Worm (Caenorhabditis elegans) whole organism, midembryonic: ENCODE results near the gene ugtp-1.

Experiments
- T22C8.4 ChIP-seq: fragments of 200-800 bp; sonication (Bioruptor generic); IDR thresholded peaks from 2 replicates; pipeline ENCODE4 v1.3.6; 2022; ENCODE audit warnings: missing genetic modification characterization, missing compliant biosample characterization
- cog-1 ChIP-seq: sonication (generic microtip); optimal IDR thresholded peaks from 2 replicates; lab custom pipeline; 2016; ENCODE audit warnings: missing genetic modification characterization, missing compliant biosample characterization
- flt-1 ChIP-seq: fragments of 200-800 bp; sonication (Bioruptor generic); IDR thresholded peaks from 2 replicates; pipeline ENCODE4 v1.3.6; 2022; ENCODE audit warnings: missing genetic modification characterization, missing compliant biosample characterization
- klf-2 ChIP-seq: fragments of 200-800 bp; sonication (Bioruptor generic); conservative IDR thresholded peaks from 2 replicates; pipeline ENCODE4 v1.3.6; 2022; ENCODE audit warnings: missing genetic modification reagents, missing genetic modification characterization, missing compliant biosample characterization
- med-1 ChIP-seq: sonication (generic microtip); optimal IDR thresholded peaks from 2 replicates; lab custom pipeline; 2017; ENCODE audit warnings: missing genetic modification characterization, mild to moderate bottlenecking, missing compliant biosample characterization, antibody characterized with exemption, missing genetic modification reagents; ENCODE audit not compliant: insufficient read depth
- ref-1 ChIP-seq: fragments of 200-800 bp; sonication (Bioruptor generic); conservative IDR thresholded peaks from 2 replicates; pipeline ENCODE4 v1.3.6; 2022; ENCODE audit warnings: missing genetic modification reagents, missing genetic modification characterization, missing compliant biosample characterization
- tab-1 ChIP-seq: fragments of 200-800 bp; sonication (Bioruptor generic); IDR thresholded peaks from 2 replicates; pipeline ENCODE4 v1.3.6; 2022; ENCODE audit warnings: missing genetic modification characterization, missing compliant biosample characterization
- ztf-23 ChIP-seq: fragments of 200-800 bp; sonication (Bioruptor generic); IDR thresholded peaks from 2 replicates; pipeline ENCODE4 v1.3.6; 2022; ENCODE audit warnings: missing genetic modification reagents, missing genetic modification characterization, missing compliant biosample characterization
- ztf-29 ChIP-seq: fragments of 200-800 bp; sonication (Bioruptor generic); IDR thresholded peaks from 2 replicates; pipeline ENCODE4 v1.3.6; 2022; ENCODE audit warnings: missing genetic modification reagents, missing genetic modification characterization, missing compliant biosample characterization

Gene ugtp-1

DNA sequence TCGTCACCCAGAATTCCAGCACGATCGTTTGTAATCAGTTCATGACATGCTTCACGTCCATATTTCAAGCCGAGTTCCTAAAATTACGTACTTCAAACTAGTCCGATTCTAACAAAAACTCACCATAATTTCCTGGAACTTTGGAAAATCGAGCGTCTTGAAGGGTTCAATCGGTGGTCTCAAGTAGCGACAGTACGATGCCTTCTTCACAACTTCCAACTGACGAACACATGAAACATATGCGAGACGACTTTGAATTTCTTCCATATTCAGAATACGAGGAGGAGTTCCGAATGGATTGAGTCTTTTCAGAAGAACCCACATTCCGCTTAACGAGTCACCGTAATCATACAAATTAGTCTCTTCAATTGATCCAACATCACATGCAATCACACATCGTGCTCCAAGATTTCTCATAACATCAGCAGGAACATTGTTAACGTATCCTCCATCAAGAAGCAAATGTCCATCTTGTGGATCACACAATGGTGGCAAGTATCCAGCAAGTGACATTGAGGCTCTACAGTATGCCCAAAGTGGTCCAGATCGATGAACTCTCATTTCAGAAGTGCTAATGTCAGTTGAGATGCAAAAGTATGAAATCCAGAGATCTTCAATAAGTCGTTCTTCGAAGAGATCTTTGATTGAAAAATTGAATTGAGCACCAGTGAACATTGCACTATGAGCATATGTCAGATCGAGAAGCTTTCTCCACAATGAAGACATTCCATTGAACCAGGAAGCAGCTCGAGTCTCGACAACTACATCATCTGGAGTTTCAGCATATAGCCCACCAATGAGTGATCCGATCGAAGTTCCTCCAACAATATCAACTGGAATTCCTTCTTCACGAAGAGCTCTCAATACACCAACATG is 24.2 kb downstream of the ugtp-1 start:
- no peak for TF ChIP-seq ref-1
- no peak for TF ChIP-seq cog-1 (tag; lab: Kevin White, UChicago)
- no peak for TF ChIP-seq klf-2 (GFP tag; lab: Robert Waterston, UW)
- TF ChIP-seq ztf-29 (GFP tag; lab: Robert Waterston, UW) = no peak
- TF ChIP-seq ztf-23 (GFP tag; lab: Robert Waterston, UW) = no peak

DNA sequence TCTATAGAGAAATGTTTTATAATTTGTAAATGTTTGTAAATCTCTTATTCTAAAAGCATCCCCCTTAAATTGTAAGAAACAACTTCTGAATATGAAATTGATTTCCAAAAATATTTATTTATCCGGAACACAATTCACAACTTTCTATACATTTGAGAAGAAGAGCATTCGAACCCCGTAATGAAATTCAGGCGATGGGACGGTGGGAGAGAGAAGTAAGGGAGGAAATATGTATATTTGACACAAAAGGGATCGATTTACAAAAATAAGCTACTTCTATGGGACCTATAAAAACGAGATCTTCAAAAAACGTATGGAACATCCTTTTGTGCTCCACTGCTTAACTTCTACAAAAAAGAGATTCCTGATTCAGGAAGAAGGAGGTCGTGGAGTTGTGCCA is 25.3 kb downstream of the ugtp-1 start:
- TF ChIP-seq tab-1 (GFP tag; lab: Robert Waterston, UW) (no peak), klf-2 (GFP tag; lab: Robert Waterston, UW) (no peak), ref-1 (no peak), cog-1 (tag; lab: Kevin White, UChicago) (no peak), med-1 (GFP tag; lab: Kevin White, UChicago) (no peak), flt-1 (no peak), ztf-23 (GFP tag; lab: Robert Waterston, UW) (no peak), ztf-29 (GFP tag; lab: Robert Waterston, UW) (no peak), T22C8.4 (GFP tag; lab: Robert Waterston, UW) (no peak)

ce11 chrIII:8719769-8720252 is 30.7 kb downstream of the ugtp-1 start, which contains the start of gene hipr-1:
Gene hipr-1, plus strand, starts transcription at chrIII:8720202.
- TF ChIP-seq klf-2 (GFP tag; lab: Robert Waterston, UW) = no peak
- no peak for TF ChIP-seq ref-1
- no peak for TF ChIP-seq T22C8.4 (GFP tag; lab: Robert Waterston, UW)
- TF ChIP-seq ztf-23 (GFP tag; lab: Robert Waterston, UW) = no peak
- TF ChIP-seq tab-1 (GFP tag; lab: Robert Waterston, UW) = no peak
- no peak for TF ChIP-seq ztf-29 (GFP tag; lab: Robert Waterston, UW)
- no peak for TF ChIP-seq med-1 (GFP tag; lab: Kevin White, UChicago)
- no peak for TF ChIP-seq cog-1 (tag; lab: Kevin White, UChicago)
- TF ChIP-seq flt-1 = no peak

- no peak for TF ChIP-seq ztf-23 (GFP tag; lab: Robert Waterston, UW)
- TF ChIP-seq ref-1 = no peak
- TF ChIP-seq med-1 (GFP tag; lab: Kevin White, UChicago) = no peak
- no peak for TF ChIP-seq cog-1 (tag; lab: Kevin White, UChicago)
- no peak for TF ChIP-seq klf-2 (GFP tag; lab: Robert Waterston, UW)
- TF ChIP-seq flt-1 = no peak
- TF ChIP-seq ztf-29 (GFP tag; lab: Robert Waterston, UW) = no peak
- TF ChIP-seq T22C8.4 (GFP tag; lab: Robert Waterston, UW) = no peak
- no peak for TF ChIP-seq tab-1 (GFP tag; lab: Robert Waterston, UW)
These were observed 31.4 kb downstream of the ugtp-1 start for ce11 chrIII:8719105-8719504.

ce11 chrIII:8718592-8718991 is 31.9 kb downstream of the ugtp-1 start:
- TF ChIP-seq tab-1 (GFP tag; lab: Robert Waterston, UW) (no peak), flt-1 (no peak), ztf-29 (GFP tag; lab: Robert Waterston, UW) (no peak), ztf-23 (GFP tag; lab: Robert Waterston, UW) (no peak), cog-1 (tag; lab: Kevin White, UChicago) (no peak), ref-1 (no peak), T22C8.4 (GFP tag; lab: Robert Waterston, UW) (no peak), med-1 (GFP tag; lab: Kevin White, UChicago) (no peak), klf-2 (GFP tag; lab: Robert Waterston, UW) (no peak)

DNA sequence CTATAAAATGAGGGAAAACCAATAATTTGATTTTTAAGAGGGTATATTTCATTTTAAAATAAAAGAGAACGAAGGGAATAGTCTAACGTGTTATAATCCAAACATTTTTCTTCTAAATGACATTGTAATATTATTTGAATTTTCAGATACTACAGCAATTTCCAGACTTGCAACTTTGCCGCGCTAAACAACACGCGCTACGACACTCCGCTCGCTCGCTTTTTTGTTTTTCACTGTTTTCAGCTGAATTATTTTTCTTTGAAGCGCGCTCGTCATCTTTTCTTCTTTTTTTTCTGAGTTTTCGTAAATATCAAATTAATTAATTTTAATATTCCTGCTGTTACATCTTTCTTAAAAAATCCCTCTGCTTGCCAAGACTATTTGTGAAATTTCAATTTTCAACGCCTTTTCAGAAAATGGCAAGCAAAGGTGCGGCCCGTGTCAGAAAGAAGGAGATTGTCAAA is 33.2 kb downstream of the ugtp-1 start, which contains the start of gene mrpl-11:
TSS of gene mrpl-11 (plus strand) at position 414 of the 464 bp plus-strand sequence.
- TF ChIP-seq tab-1 (GFP tag; lab: Robert Waterston, UW) (no peak), ztf-29 (GFP tag; lab: Robert Waterston, UW) (no peak), T22C8.4 (GFP tag; lab: Robert Waterston, UW) (no peak), klf-2 (GFP tag; lab: Robert Waterston, UW) (no peak), med-1 (GFP tag; lab: Kevin White, UChicago) (no peak), ztf-23 (GFP tag; lab: Robert Waterston, UW) (no peak), cog-1 (tag; lab: Kevin White, UChicago) (no peak), flt-1 (no peak)

DNA sequence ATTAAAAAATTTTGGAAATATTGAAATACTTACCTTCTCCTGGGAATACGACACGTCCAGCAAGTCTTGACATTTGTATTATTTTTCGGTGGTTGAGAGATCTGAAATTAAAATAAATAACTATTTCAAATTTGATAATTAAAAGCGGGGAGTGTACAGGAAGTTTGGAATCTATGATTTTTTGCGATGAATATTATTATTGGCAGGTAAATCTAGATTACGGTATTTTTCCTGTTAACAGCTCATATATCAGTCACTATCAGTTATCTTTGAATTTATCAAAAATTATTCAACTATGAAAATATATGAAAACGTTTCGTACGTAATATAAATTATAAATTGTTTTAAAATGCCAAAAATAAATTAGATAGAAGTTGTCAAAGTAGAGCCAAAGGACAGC is 34.4 kb downstream of the ugtp-1 start, which contains the start of gene B0303.14:
TSS of gene B0303.14 (minus strand) at position 101 of the 400 bp plus-strand sequence.
- TF ChIP-seq med-1 (GFP tag; lab: Kevin White, UChicago) (no peak), ref-1 (no peak), T22C8.4 (GFP tag; lab: Robert Waterston, UW) (no peak)

DNA sequence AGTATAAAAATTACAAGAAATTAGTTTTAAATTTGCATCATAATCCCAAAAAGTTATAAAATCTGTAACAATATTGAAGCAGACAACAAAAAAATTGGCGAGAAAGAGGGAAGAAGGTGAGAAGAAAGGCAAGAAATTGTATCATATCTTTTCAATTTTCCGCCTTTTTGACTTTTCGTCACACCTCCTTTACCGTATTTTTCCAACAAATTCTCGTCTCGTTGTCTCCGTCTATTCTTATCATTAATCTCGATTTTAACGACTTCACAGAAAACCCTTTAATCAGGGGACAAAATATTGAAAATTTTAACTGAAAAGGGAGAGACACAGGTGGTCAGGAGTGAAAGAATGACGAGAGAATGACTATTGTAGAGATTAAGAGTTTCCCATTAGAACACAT is 37.5 kb downstream of the ugtp-1 start:
- TF ChIP-seq med-1 (GFP tag; lab: Kevin White, UChicago) = no peak
- TF ChIP-seq T22C8.4 (GFP tag; lab: Robert Waterston, UW) = no peak
- TF ChIP-seq klf-2 (GFP tag; lab: Robert Waterston, UW) = no peak
- no peak for TF ChIP-seq ref-1
- no peak for TF ChIP-seq cog-1 (tag; lab: Kevin White, UChicago)
- no peak for TF ChIP-seq flt-1
- no peak for TF ChIP-seq tab-1 (GFP tag; lab: Robert Waterston, UW)
- no peak for TF ChIP-seq ztf-23 (GFP tag; lab: Robert Waterston, UW)
- TF ChIP-seq ztf-29 (GFP tag; lab: Robert Waterston, UW) = no peak

ce11 chrIII:8710310-8710709 is 40.2 kb downstream of the ugtp-1 start, which contains the start of gene B0303.11:
Gene B0303.11, minus strand, starts transcription at chrIII:8710410.
- TF ChIP-seq klf-2 (GFP tag; lab: Robert Waterston, UW) (no peak), ztf-29 (GFP tag; lab: Robert Waterston, UW) (no peak), ztf-23 (GFP tag; lab: Robert Waterston, UW) (no peak)
